Worm (Caenorhabditis elegans) whole organism, mixed stage, embryonic: ENCODE measurements around the gene Y82E9BL.18.

Experiments
- elt-3 ChIP-seq: fragments of 150-350 bp; optimal IDR thresholded peaks from 2 replicates; lab custom pipeline; 2014; ENCODE audit warnings: missing biosample characterization, missing genetic modification characterization
- hlh-1 ChIP-seq: fragments of 150-350 bp; optimal IDR thresholded peaks from 2 replicates; lab custom pipeline; 2014; ENCODE audit warnings: missing biosample characterization, missing genetic modification reagents, missing genetic modification characterization
- lsy-2 ChIP-seq: fragments of 150-350 bp; optimal IDR thresholded peaks from 2 replicates; lab custom pipeline; 2014; ENCODE audit warnings: missing biosample characterization, missing genetic modification characterization
- sptf-1 ChIP-seq: sonication (generic microtip); optimal IDR thresholded peaks from 2 replicates; lab custom pipeline; 2017; ENCODE audit warnings: mild to moderate bottlenecking, missing genetic modification characterization, moderate library complexity, missing compliant biosample characterization
- unc-39 ChIP-seq: fragments of 150-350 bp; optimal IDR thresholded peaks from 2 replicates; lab custom pipeline; 2014; ENCODE audit warnings: missing biosample characterization, missing genetic modification characterization
- unc-62 ChIP-seq: fragments of 150-350 bp; optimal IDR thresholded peaks from 2 replicates; lab custom pipeline; 2014; ENCODE audit warnings: missing biosample characterization, missing genetic modification reagents, missing genetic modification characterization
- ztf-11 ChIP-seq: fragments of 150-350 bp; optimal IDR thresholded peaks from 2 replicates; lab custom pipeline; 2014; ENCODE audit warnings: missing biosample characterization, missing genetic modification characterization

DNA sequence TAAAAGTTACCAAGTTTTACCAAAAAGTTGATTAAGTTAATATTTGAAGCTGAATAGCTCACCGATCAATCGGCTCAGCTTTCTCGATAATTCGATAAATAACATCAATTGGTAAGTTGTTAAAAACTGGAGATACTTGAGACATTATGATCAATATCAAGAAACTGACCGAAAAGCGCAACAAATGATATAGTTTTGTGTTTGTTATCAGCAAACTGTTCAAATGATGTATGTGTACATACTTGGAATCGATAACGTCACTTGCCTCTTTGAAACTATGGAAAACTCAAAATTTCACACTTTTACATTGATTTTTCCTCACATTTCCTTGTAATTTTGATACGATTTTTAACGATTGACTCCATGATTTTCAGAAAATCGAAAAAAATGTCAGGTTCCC lies 11.6 kb upstream of the Y82E9BL.18 start, which contains the start of the genes fbxa-80 and fbxa-19:
- TF ChIP-seq unc-39 (tag; lab: Kevin White, UChicago) (no peak), elt-3 (tag; lab: Kevin White, UChicago) (no peak), sptf-1 (tag; lab: Kevin White, UChicago) (no peak), hlh-1 (no peak), ztf-11 (tag; lab: Kevin White, UChicago) (no peak), unc-62 (no peak), lsy-2 (tag; lab: Kevin White, UChicago) (no peak)
